Fruit fly (Drosophila melanogaster) whole organism, pupa: Measurements from ENCODE around the gene Vm26Ac.

Source experiments
- CG17806 ChIP-seq: fragments of 200-800 bp; sonication (Bioruptor generic); optimal IDR thresholded peaks from 2 replicates; lab custom pipeline; 2018; ENCODE audit warnings: missing biosample characterization, mild to moderate bottlenecking, missing genetic modification characterization, moderate library complexity
- CG32121 ChIP-seq: fragments of 200-800 bp; sonication (Bioruptor generic); IDR thresholded peaks from 2 replicates; pipeline ENCODE4 v1.3.6; 2022; ENCODE audit warnings: missing biosample characterization, missing genetic modification characterization
- CG4496 ChIP-seq: fragments of 200-800 bp; sonication (Bioruptor generic); IDR thresholded peaks from 3 replicates; pipeline ENCODE4 v1.3.6; 2022; ENCODE audit warnings: missing biosample characterization, missing genetic modification characterization
- CG8159 ChIP-seq: fragments of 200-800 bp; sonication (Bioruptor generic); optimal IDR thresholded peaks from 3 replicates; lab custom pipeline; 2018; ENCODE audit warnings: missing biosample characterization, mild to moderate bottlenecking, missing genetic modification characterization, moderate library complexity
- Ets98B ChIP-seq: fragments of 200-800 bp; sonication (Bioruptor generic); IDR thresholded peaks from 2 replicates; pipeline ENCODE4 v1.3.6; 2022; ENCODE audit warnings: missing biosample characterization, missing genetic modification characterization
- fd96Ca ChIP-seq: fragments of 200-800 bp; sonication (Bioruptor generic); IDR thresholded peaks from 3 replicates; pipeline ENCODE4 v1.3.6; 2022; ENCODE audit warnings: missing biosample characterization, missing genetic modification characterization

DNA sequence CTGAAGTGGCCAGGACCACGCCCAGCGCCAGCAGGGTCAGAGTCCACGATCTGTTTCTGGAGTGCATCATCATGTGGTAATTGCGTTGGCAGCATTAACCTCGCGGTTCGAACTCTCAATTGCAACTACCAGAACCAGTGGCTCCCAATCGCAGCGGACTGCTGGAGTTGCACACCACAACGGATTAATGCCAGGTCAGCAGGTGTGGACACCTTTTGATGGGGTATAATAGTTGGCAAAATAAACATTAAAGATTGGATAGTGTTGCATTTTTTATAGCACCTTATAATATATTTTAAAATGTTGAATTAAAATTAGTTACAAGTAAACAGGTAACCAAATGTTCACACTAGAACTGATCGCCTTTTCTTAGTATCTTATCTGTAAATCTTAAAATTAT lies 5.8 kb upstream of the Vm26Ac start:
- TF ChIP-seq fd96Ca (GFP tag; lab: Robert Waterston, UW) (no peak), CG4496 (GFP tag; lab: Robert Waterston, UW) (no peak), CG17806 (tag; lab: Kevin White, UChicago) (no peak), CG8159 (tag; lab: Kevin White, UChicago) (no peak), Ets98B (no peak), CG32121 (GFP tag; lab: Robert Waterston, UW) (no peak)
